Fruit fly (Drosophila melanogaster) whole organism, wandering third instar larva: ENCODE measurements around the gene Pex10.
A peak's percentile ranks its signal among the peaks of the same experiment; 100 is the strongest.

Experiments used
- Abd-B ChIP-seq: fragments of >200 bp; optimal IDR thresholded peaks from 2 replicates; lab custom pipeline; 2017; ENCODE audit warnings: missing biosample characterization, missing genetic modification characterization
- CG32264 ChIP-seq: fragments of 200-800 bp; sonication (Bioruptor generic); optimal IDR thresholded peaks from 2 replicates; lab custom pipeline; 2016; ENCODE audit warnings: missing biosample characterization, missing genetic modification characterization
- CrebA ChIP-seq: fragments of 200-800 bp; sonication (Bioruptor generic); optimal IDR thresholded peaks from 2 replicates; lab custom pipeline; 2016; ENCODE audit warnings: missing biosample characterization, mild to moderate bottlenecking, missing genetic modification characterization, borderline replicate concordance
- GATAd ChIP-seq: sonication (Bioruptor generic); optimal IDR thresholded peaks from 2 replicates; lab custom pipeline; 2016; ENCODE audit warnings: missing biosample characterization, missing genetic modification characterization
- HLH106 ChIP-seq: fragments of 200-800 bp; optimal IDR thresholded peaks from 3 replicates; lab custom pipeline; 2019; ENCODE audit warnings: missing biosample characterization, mild to moderate bottlenecking, missing genetic modification characterization, moderate library complexity
- Hnf4 ChIP-seq: fragments of 200-800 bp; sonication (Bioruptor generic); optimal IDR thresholded peaks from 2 replicates; lab custom pipeline; 2016; ENCODE audit warnings: missing biosample characterization, mild to moderate bottlenecking, missing genetic modification characterization
- Hr78 ChIP-seq: fragments of >200 bp; optimal IDR thresholded peaks from 2 replicates; lab custom pipeline; 2017; ENCODE audit warnings: missing biosample characterization, missing genetic modification characterization
- Hr83 ChIP-seq: fragments of 200-300 bp; sonication (Bioruptor generic); optimal IDR thresholded peaks from 2 replicates; lab custom pipeline; 2016; ENCODE audit warnings: missing biosample characterization, mild to moderate bottlenecking, missing genetic modification characterization, moderate library complexity; ENCODE audit not compliant: poor library complexity, severe bottlenecking
- Jra ChIP-seq: sonication (Bioruptor generic); optimal IDR thresholded peaks from 2 replicates; lab custom pipeline; 2016; ENCODE audit warnings: missing biosample characterization, missing genetic modification characterization
- Mio ChIP-seq: sonication (Bioruptor generic); optimal IDR thresholded peaks from 2 replicates; lab custom pipeline; 2016; ENCODE audit warnings: missing biosample characterization, missing genetic modification characterization
- Myc ChIP-seq: fragments of >200 bp; optimal IDR thresholded peaks from 2 replicates; lab custom pipeline; 2017
- N ChIP-seq: fragments of >200 bp; optimal IDR thresholded peaks from 2 replicates; lab custom pipeline; 2018; ENCODE audit warnings: missing biosample characterization, missing external identifiers, missing genetic modification characterization
- OdsH ChIP-seq: fragments of 200-800 bp; sonication (Bioruptor generic); optimal IDR thresholded peaks from 2 replicates; lab custom pipeline; 2016; ENCODE audit warnings: missing biosample characterization, mild to moderate bottlenecking, missing genetic modification characterization
- Rel ChIP-seq, 2 experiments: fragments of 200-800 bp; sonication (Bioruptor generic) in 1 of 2; optimal IDR thresholded peaks; 2 replicates in 1 of 2; 3 replicates in 1 of 2; lab custom pipeline; 2016 to 2019; ENCODE audit warnings: mild to moderate bottlenecking in 2 of 2, missing biosample characterization in 2 of 2, missing genetic modification characterization in 2 of 2, moderate library complexity in 1 of 2
- Vsx2 ChIP-seq: fragments of 200-300, 225-300 bp; sonication (Bioruptor generic); optimal IDR thresholded peaks from 2 replicates; lab custom pipeline; 2018; ENCODE audit warnings: missing biosample characterization, missing genetic modification characterization; ENCODE audit not compliant: partially characterized antibody
- brk ChIP-seq: fragments of 200-800 bp; sonication (Bioruptor generic); optimal IDR thresholded peaks from 2 replicates; lab custom pipeline; 2016; ENCODE audit warnings: missing biosample characterization, mild to moderate bottlenecking, missing genetic modification characterization
- dl ChIP-seq, 2 experiments: fragments of 175-275, 200-275 bp in 1 of 2; fragments of 200-275 bp in 1 of 2; sonication (Bioruptor generic); optimal IDR thresholded peaks; lab custom pipeline; 2018; ENCODE audit warnings: mild to moderate bottlenecking in 2 of 2, missing biosample characterization in 2 of 2, missing genetic modification characterization in 2 of 2, moderate library complexity in 2 of 2; ENCODE audit not compliant: partially characterized antibody in 2 of 2, insufficient read depth in 1 of 2
- dmrt93B ChIP-seq: fragments of 200-800 bp; sonication (Bioruptor generic); optimal IDR thresholded peaks from 2 replicates; lab custom pipeline; 2018; ENCODE audit warnings: missing biosample characterization, mild to moderate bottlenecking, missing genetic modification characterization
- ey ChIP-seq: fragments of 200-800 bp; sonication (Bioruptor generic); optimal IDR thresholded peaks from 2 replicates; lab custom pipeline; 2016; ENCODE audit warnings: missing biosample characterization, missing genetic modification characterization
- foxo ChIP-seq, 2 experiments: fragments of 200-800 bp; sonication (Bioruptor generic); optimal IDR thresholded peaks; 2 replicates in 1 of 2; 3 replicates in 1 of 2; lab custom pipeline; 2016 to 2017; ENCODE audit warnings: missing biosample characterization in 2 of 2, missing genetic modification characterization in 2 of 2
- fru ChIP-seq: fragments of 200-800 bp; sonication (Bioruptor generic); optimal IDR thresholded peaks from 3 replicates; lab custom pipeline; 2016; ENCODE audit warnings: missing biosample characterization, mild to moderate bottlenecking, missing genetic modification characterization
- h ChIP-seq: fragments of 200-800 bp; sonication (Bioruptor generic); optimal IDR thresholded peaks from 3 replicates; lab custom pipeline; 2016; ENCODE audit warnings: missing biosample characterization, mild to moderate bottlenecking, missing genetic modification characterization
- lola ChIP-seq: fragments of >200 bp; optimal IDR thresholded peaks from 2 replicates; lab custom pipeline; 2017; ENCODE audit warnings: missing biosample characterization, missing genetic modification characterization
- psq ChIP-seq: fragments of 200-800 bp; sonication (Bioruptor generic); optimal IDR thresholded peaks from 3 replicates; lab custom pipeline; 2017; ENCODE audit warnings: missing biosample characterization, mild to moderate bottlenecking, missing genetic modification characterization, moderate library complexity
- sage ChIP-seq: fragments of 200-800 bp; sonication (Bioruptor generic); optimal IDR thresholded peaks from 2 replicates; lab custom pipeline; 2016; ENCODE audit warnings: missing biosample characterization, mild to moderate bottlenecking, missing genetic modification characterization
- sv ChIP-seq: fragments of 200-800 bp; sonication (Bioruptor generic); optimal IDR thresholded peaks from 3 replicates; lab custom pipeline; 2016; ENCODE audit warnings: missing biosample characterization, missing genetic modification characterization
- woc ChIP-seq: sonication (Bioruptor generic); optimal IDR thresholded peaks from 2 replicates; lab custom pipeline; 2016; ENCODE audit warnings: missing biosample characterization, mild to moderate bottlenecking, missing genetic modification characterization

Pex10 gene

DNA sequence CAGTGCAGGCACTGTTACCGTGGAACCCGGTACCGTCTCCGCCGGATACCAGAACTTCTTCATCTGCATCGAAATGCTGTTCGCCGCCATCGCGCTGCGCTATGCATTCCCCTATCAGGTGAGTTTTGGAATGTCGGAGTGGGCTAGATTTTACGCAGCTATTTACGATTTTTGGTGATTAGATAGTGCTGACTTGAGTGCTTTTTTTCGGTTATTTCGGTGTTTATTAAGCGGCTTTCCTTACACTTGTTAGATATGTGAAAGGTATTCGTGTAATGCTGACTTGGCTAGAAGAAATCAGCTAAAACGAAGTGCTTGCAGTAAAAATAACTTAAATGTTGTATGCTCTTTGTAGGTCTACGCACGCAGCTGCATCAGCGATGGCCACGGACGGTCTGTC lies 15.2 kb downstream of the Pex10 start:
- TF ChIP-seq Hr83 (GFP tag; lab: Kevin White, UChicago) (no peak), sv (GFP tag; lab: Kevin White, UChicago) (no peak)

dm6 chr3L:1575731-1576376 lies 17.8 kb downstream of the Pex10 start:
- TF ChIP-seq Hr83 (GFP tag; lab: Kevin White, UChicago) (no peak), GATAd (GFP tag; lab: Kevin White, UChicago) (no peak), psq (GFP tag; lab: Kevin White, UChicago) (no peak), h (GFP tag; lab: Kevin White, UChicago) (no peak), sv (GFP tag; lab: Kevin White, UChicago) (no peak), Hnf4 (GFP tag; lab: Kevin White, UChicago) (no peak), Vsx2 (GFP tag; lab: Kevin White, UChicago) (no peak), fru (no peak), Rel (GFP tag; optimal IDR thresholded peaks at IDR 0.05; lab: Kevin White, UChicago) (no peak), Rel (tag; optimal IDR thresholded peaks at IDR 0.05; lab: Kevin White, UChicago) (no peak), sage (GFP tag; lab: Kevin White, UChicago) (no peak), dl (GFP tag; optimal IDR thresholded peaks at IDR 0.05; lab: Kevin White, UChicago; ENCODE audit: insufficient read depth in 1 of 2, partially characterized antibody in 2 of 2) (no peak), HLH106 (tag; lab: Kevin White, UChicago) (no peak), dmrt93B (GFP tag; lab: Kevin White, UChicago) (no peak), Jra (GFP tag; lab: Kevin White, UChicago) (no peak), lola (GFP tag; lab: Kevin White, UChicago) (no peak)
- TF ChIP-seq, all 38 proteins: peak for 0

DNA sequence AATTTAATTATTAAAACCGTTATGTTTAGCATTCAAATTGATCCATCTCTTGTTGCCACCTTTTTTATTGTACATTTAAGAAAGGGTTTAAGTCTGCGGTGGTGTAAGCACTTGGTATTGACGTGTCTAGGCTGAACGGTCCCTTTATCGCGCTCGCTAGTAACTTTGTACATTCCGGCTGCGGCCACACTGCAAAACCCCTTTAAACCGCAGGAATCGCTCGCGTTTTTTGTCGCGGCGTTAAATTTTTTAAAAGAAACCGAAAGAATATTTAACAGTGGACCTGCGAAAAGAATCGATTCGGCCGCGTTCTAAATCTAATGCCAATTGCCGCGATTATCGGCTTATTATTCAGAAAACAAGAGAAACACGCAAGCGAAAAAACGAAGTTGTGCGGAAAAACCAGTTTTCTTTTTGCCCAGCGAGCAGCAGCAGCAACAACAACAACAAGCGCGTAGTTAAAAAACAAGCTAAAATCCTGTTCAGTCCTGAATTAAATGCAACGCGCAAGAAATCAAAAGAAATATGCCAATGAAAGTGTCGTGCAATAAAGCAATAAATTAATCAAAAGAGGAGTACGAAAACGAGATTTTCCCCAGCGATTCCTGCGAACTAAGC lies 18.6 kb downstream of the Pex10 start, which contains the start of gene CG13917:
TSS of gene CG13917 (plus strand) at position 211 of the 618 bp plus-strand sequence.
- TF ChIP-seq Mio (GFP tag; lab: Kevin White, UChicago) (no peak), brk (GFP tag; lab: Kevin White, UChicago) (no peak), h (GFP tag; lab: Kevin White, UChicago) (peak; percentile 13), lola (GFP tag; lab: Kevin White, UChicago) (no peak), Abd-B (GFP tag; lab: Kevin White, UChicago) (no peak), foxo (GFP tag; optimal IDR thresholded peaks at IDR 0.05; lab: Kevin White, UChicago) (no peak), OdsH (GFP tag; lab: Kevin White, UChicago) (no peak), Hr78 (GFP tag; lab: Kevin White, UChicago) (no peak), Myc (lab: Kevin White, UChicago) (peak; percentile 32), CG32264 (GFP tag; lab: Kevin White, UChicago) (no peak), ey (no peak), Jra (GFP tag; lab: Kevin White, UChicago) (no peak), Hnf4 (GFP tag; lab: Kevin White, UChicago) (no peak), Hr83 (GFP tag; lab: Kevin White, UChicago) (no peak), GATAd (GFP tag; lab: Kevin White, UChicago) (no peak), HLH106 (tag; lab: Kevin White, UChicago) (no peak), N (no peak), fru (no peak), Rel (GFP tag; optimal IDR thresholded peaks at IDR 0.05; lab: Kevin White, UChicago) (no peak), Rel (tag; optimal IDR thresholded peaks at IDR 0.05; lab: Kevin White, UChicago) (peak; percentile 76)

dm6 chr3L:1577338-1577737 lies 19.3 kb downstream of the Pex10 start:
- TF ChIP-seq psq (GFP tag; lab: Kevin White, UChicago) (peak; percentile 21), woc (GFP tag; lab: Kevin White, UChicago) (no peak)

- TF ChIP-seq sv (GFP tag; lab: Kevin White, UChicago) (no peak), CrebA (GFP tag; lab: Kevin White, UChicago) (no peak)
Measured at dm6 chr3L:1578391-1578948, 20.4 kb downstream of the Pex10 start.
